Fruit fly (Drosophila melanogaster) whole organism, embryonic: ENCODE measurements around the gene CG13893.

Experiments
- B-H2 ChIP-seq: fragments of 200-800 bp; sonication (Bioruptor generic); optimal IDR thresholded peaks from 2 replicates; lab custom pipeline; 2018; ENCODE audit warnings: missing biosample characterization, mild to moderate bottlenecking, missing genetic modification characterization
- BEAF-32 ChIP-seq: fragments of 200-800 bp; sonication (Bioruptor generic); optimal IDR thresholded peaks from 3 replicates; lab custom pipeline; 2017; ENCODE audit warnings: missing biosample characterization, missing genetic modification characterization, mild to moderate bottlenecking, moderate library complexity, missing genetic modification reagents
- CG10321 ChIP-seq: fragments of 200-800 bp; sonication (Bioruptor generic); IDR thresholded peaks from 2 replicates; pipeline ENCODE4 v1.3.6; 2022; ENCODE audit warnings: missing biosample characterization, missing genetic modification characterization
- CG10543 ChIP-seq: fragments of 200-800 bp; sonication (Bioruptor generic); optimal IDR thresholded peaks from 3 replicates; lab custom pipeline; 2017; ENCODE audit warnings: missing biosample characterization, mild to moderate bottlenecking, missing genetic modification characterization, moderate library complexity
- CG10959 ChIP-seq: fragments of 200-800 bp; sonication (Bioruptor generic); IDR thresholded peaks from 2 replicates; pipeline ENCODE4 v1.3.6; 2022; ENCODE audit warnings: missing biosample characterization, missing genetic modification characterization
- CG11560 ChIP-seq: fragments of 200-800 bp; sonication (Bioruptor generic); IDR thresholded peaks from 3 replicates; pipeline ENCODE4 v1.3.6; 2022; ENCODE audit warnings: missing biosample characterization, missing genetic modification characterization
- CG1233 ChIP-seq: fragments of 200-800 bp; sonication (Bioruptor generic); optimal IDR thresholded peaks from 4 replicates; lab custom pipeline; 2018; ENCODE audit warnings: missing biosample characterization, mild to moderate bottlenecking, missing genetic modification characterization
- CG12659 ChIP-seq: fragments of 200-800 bp; sonication (Bioruptor generic); optimal IDR thresholded peaks from 3 replicates; lab custom pipeline; 2017; ENCODE audit warnings: mild to moderate bottlenecking, missing biosample characterization, missing genetic modification reagents, missing genetic modification characterization
- CG14667 ChIP-seq: fragments of 200-800 bp; sonication (Bioruptor generic); IDR thresholded peaks from 2 replicates; pipeline ENCODE4 v1.3.6; 2022; ENCODE audit warnings: missing biosample characterization, missing genetic modification characterization
- CG14710 ChIP-seq: fragments of 200-800 bp; sonication (Bioruptor generic); optimal IDR thresholded peaks from 3 replicates; lab custom pipeline; 2019; ENCODE audit warnings: missing biosample characterization, mild to moderate bottlenecking, missing genetic modification characterization, moderate library complexity
- CG14860 ChIP-seq: fragments of 200-800 bp; sonication (Bioruptor generic); IDR thresholded peaks from 3 replicates; pipeline ENCODE4 v1.3.6; 2022; ENCODE audit warnings: missing biosample characterization, missing genetic modification characterization; ENCODE audit not compliant: partially characterized antibody
- CG15514 ChIP-seq: fragments of 200-800 bp; sonication (Bioruptor generic); optimal IDR thresholded peaks from 3 replicates; lab custom pipeline; 2017; ENCODE audit warnings: missing biosample characterization, missing genetic modification characterization, mild to moderate bottlenecking, moderate library complexity, missing genetic modification reagents
- CG2875 ChIP-seq: fragments of 200-800 bp; sonication (Bioruptor generic); optimal IDR thresholded peaks from 2 replicates; lab custom pipeline; 2017; ENCODE audit warnings: missing biosample characterization, mild to moderate bottlenecking, missing genetic modification characterization, missing genetic modification reagents
- CG30020 ChIP-seq: fragments of 200-800 bp; optimal IDR thresholded peaks from 2 replicates; lab custom pipeline; 2019; ENCODE audit warnings: missing biosample characterization, mild to moderate bottlenecking, missing genetic modification characterization, moderate library complexity
- CG30403 ChIP-seq: fragments of 200-800 bp; sonication (Bioruptor generic); optimal IDR thresholded peaks from 3 replicates; lab custom pipeline; 2016; ENCODE audit warnings: missing biosample characterization, missing genetic modification characterization
- CG42726 ChIP-seq: fragments of 200-800 bp; sonication (Bioruptor generic); IDR thresholded peaks from 2 replicates; pipeline ENCODE4 v1.3.6; 2022; ENCODE audit warnings: missing biosample characterization, missing genetic modification characterization; ENCODE audit not compliant: partially characterized antibody
- CG4820 ChIP-seq: fragments of 200-800 bp; sonication (Bioruptor generic); optimal IDR thresholded peaks from 3 replicates; lab custom pipeline; 2016; ENCODE audit warnings: missing biosample characterization, missing genetic modification characterization
- CG6689 ChIP-seq: fragments of 200-800 bp; sonication (Bioruptor generic); IDR thresholded peaks from 2 replicates; pipeline ENCODE4 v1.3.6; 2022; ENCODE audit warnings: missing biosample characterization, missing genetic modification characterization
- CG8290 ChIP-seq, 3 experiments: fragments of 200-800 bp; sonication (Bioruptor generic); optimal IDR thresholded peaks; 2 replicates each; lab custom pipeline; 2016 to 2019; ENCODE audit warnings: missing biosample characterization in 3 of 3, missing genetic modification characterization in 3 of 3, mild to moderate bottlenecking in 2 of 3, moderate library complexity in 1 of 3
- CG8359 ChIP-seq: fragments of 200-800 bp; sonication (Bioruptor generic); optimal IDR thresholded peaks from 2 replicates; lab custom pipeline; 2017; ENCODE audit warnings: missing biosample characterization, mild to moderate bottlenecking, missing genetic modification characterization, borderline replicate concordance
- CG8478 ChIP-seq: fragments of >200 bp; optimal IDR thresholded peaks from 2 replicates; lab custom pipeline; 2018
- CG9437 ChIP-seq: fragments of 200-800 bp; sonication (Bioruptor generic); optimal IDR thresholded peaks from 2 replicates; lab custom pipeline; 2018; ENCODE audit warnings: missing biosample characterization, mild to moderate bottlenecking, missing genetic modification characterization
- CTCF ChIP-seq: fragments of 200-800 bp; sonication (Bioruptor generic); optimal IDR thresholded peaks from 2 replicates; lab custom pipeline; 2017; ENCODE audit warnings: missing biosample characterization, mild to moderate bottlenecking, missing genetic modification characterization, moderate library complexity
- CkIIα-i1 ChIP-seq: fragments of 200-800 bp; sonication (Bioruptor generic); IDR thresholded peaks from 2 replicates; pipeline ENCODE4 v1.3.6; 2022; ENCODE audit warnings: missing biosample characterization, missing genetic modification characterization
- Doc3 ChIP-seq: fragments of 200-800 bp; sonication (Bioruptor generic); IDR thresholded peaks from 3 replicates; pipeline ENCODE4 v1.3.6; 2022; ENCODE audit warnings: missing biosample characterization, missing genetic modification characterization; ENCODE audit not compliant: partially characterized antibody
- Dp ChIP-seq: fragments of 200-800 bp; sonication (Bioruptor generic); optimal IDR thresholded peaks from 2 replicates; lab custom pipeline; 2018; ENCODE audit warnings: missing biosample characterization, mild to moderate bottlenecking, missing genetic modification characterization, moderate library complexity
- Gug ChIP-seq: fragments of 200-800 bp; sonication (Bioruptor generic); IDR thresholded peaks from 4 replicates; pipeline ENCODE4 v1.3.6; 2022; ENCODE audit warnings: missing biosample characterization, missing genetic modification characterization
- HmgD ChIP-seq: fragments of 200-800 bp; sonication (Bioruptor generic); optimal IDR thresholded peaks from 3 replicates; lab custom pipeline; 2016; ENCODE audit warnings: missing biosample characterization, missing genetic modification characterization
- Hmr ChIP-seq: fragments of 200-800 bp; sonication (Bioruptor generic); optimal IDR thresholded peaks from 3 replicates; lab custom pipeline; 2017; ENCODE audit warnings: mild to moderate bottlenecking, missing biosample characterization, missing genetic modification reagents, missing genetic modification characterization
- MBD-R2 ChIP-seq: fragments of 200-800 bp; sonication (Bioruptor generic); IDR thresholded peaks from 2 replicates; pipeline ENCODE4 v1.3.6; 2022; ENCODE audit warnings: missing biosample characterization, missing genetic modification characterization
- MESR4 ChIP-seq: fragments of 200-800 bp; sonication (Bioruptor generic); optimal IDR thresholded peaks from 2 replicates; lab custom pipeline; 2018; ENCODE audit warnings: missing biosample characterization, mild to moderate bottlenecking, missing genetic modification characterization, moderate library complexity
- Nf-YC ChIP-seq: fragments of 200-800 bp; optimal IDR thresholded peaks from 3 replicates; lab custom pipeline; 2019; ENCODE audit warnings: missing biosample characterization, mild to moderate bottlenecking, missing genetic modification characterization, moderate library complexity
- NfI ChIP-seq: fragments of 200-800 bp; sonication (Bioruptor generic); optimal IDR thresholded peaks from 3 replicates; lab custom pipeline; 2018; ENCODE audit warnings: missing biosample characterization, mild to moderate bottlenecking, missing genetic modification characterization, moderate library complexity
- Opbp ChIP-seq: fragments of 200-800 bp; sonication (Bioruptor generic); IDR thresholded peaks from 3 replicates; pipeline ENCODE4 v1.3.6; 2022; ENCODE audit warnings: missing biosample characterization, missing genetic modification characterization; ENCODE audit not compliant: partially characterized antibody
- Poxn ChIP-seq: fragments of 200-800 bp; sonication (Bioruptor generic); IDR thresholded peaks from 2 replicates; pipeline ENCODE4 v1.3.6; 2022; ENCODE audit warnings: missing biosample characterization, missing genetic modification characterization
- Scr ChIP-seq: fragments of 200-800 bp; sonication (Bioruptor generic); IDR thresholded peaks from 2 replicates; pipeline ENCODE4 v1.3.6; 2022; ENCODE audit warnings: missing biosample characterization, missing genetic modification characterization; ENCODE audit not compliant: partially characterized antibody
- Sin3A ChIP-seq: fragments of >200 bp; optimal IDR thresholded peaks from 2 replicates; lab custom pipeline; 2018
- Taf1 ChIP-seq: fragments of 200-800 bp; sonication (Bioruptor generic); IDR thresholded peaks from 2 replicates; pipeline ENCODE4 v1.3.6; 2022; ENCODE audit warnings: missing biosample characterization, missing genetic modification characterization
- Xbp1 ChIP-seq: fragments of 200-800 bp; sonication (Bioruptor generic); optimal IDR thresholded peaks from 3 replicates; lab custom pipeline; 2016; ENCODE audit warnings: missing biosample characterization, mild to moderate bottlenecking, missing genetic modification characterization
- ase ChIP-seq: fragments of 200-800 bp; sonication (Bioruptor generic); IDR thresholded peaks from 3 replicates; pipeline ENCODE4 v1.3.6; 2022; ENCODE audit warnings: missing biosample characterization, missing genetic modification characterization
- ato ChIP-seq: fragments of 200-800 bp; sonication (Bioruptor generic); IDR thresholded peaks from 2 replicates; pipeline ENCODE4 v1.3.6; 2022; ENCODE audit warnings: missing biosample characterization, missing genetic modification characterization; ENCODE audit not compliant: partially characterized antibody
- cas ChIP-seq: fragments of 200-800 bp; sonication (Bioruptor generic); IDR thresholded peaks from 2 replicates; pipeline ENCODE4 v1.3.6; 2022; ENCODE audit warnings: missing biosample characterization, missing genetic modification characterization
- jumu ChIP-seq: fragments of 200-800 bp; sonication (Bioruptor generic); optimal IDR thresholded peaks from 3 replicates; lab custom pipeline; 2016; ENCODE audit warnings: missing biosample characterization, missing genetic modification characterization
- lbe ChIP-seq: fragments of 200-800 bp; sonication (Bioruptor generic); optimal IDR thresholded peaks from 2 replicates; lab custom pipeline; 2016; ENCODE audit warnings: missing biosample characterization, mild to moderate bottlenecking, missing genetic modification characterization
- nmo ChIP-seq: fragments of 200-800 bp; sonication (Bioruptor generic); optimal IDR thresholded peaks from 2 replicates; lab custom pipeline; 2018; ENCODE audit warnings: missing biosample characterization, mild to moderate bottlenecking, missing genetic modification characterization, moderate library complexity
- phol ChIP-seq: fragments of 200-800 bp; sonication (Bioruptor generic); optimal IDR thresholded peaks from 3 replicates; lab custom pipeline; 2018; ENCODE audit warnings: missing biosample characterization, mild to moderate bottlenecking, missing genetic modification characterization, moderate library complexity
- rib ChIP-seq: fragments of 200-800 bp; sonication (Bioruptor generic); IDR thresholded peaks from 2 replicates; pipeline ENCODE4 v1.3.6; 2022; ENCODE audit warnings: missing biosample characterization, missing genetic modification characterization
- slou ChIP-seq: fragments of 200-800 bp; sonication (Bioruptor generic); optimal IDR thresholded peaks from 3 replicates; lab custom pipeline; 2016; ENCODE audit warnings: missing biosample characterization, missing genetic modification characterization
- stwl ChIP-seq: fragments of 200-800 bp; sonication (Bioruptor generic); optimal IDR thresholded peaks from 3 replicates; lab custom pipeline; 2018; ENCODE audit warnings: missing biosample characterization, mild to moderate bottlenecking, missing genetic modification characterization, moderate library complexity
- usp ChIP-seq: fragments of >200 bp; optimal IDR thresholded peaks from 2 replicates; lab custom pipeline; 2017; ENCODE audit warnings: missing biosample characterization, missing genetic modification characterization
- zfh2 ChIP-seq: fragments of 200-800 bp; sonication (Bioruptor generic); optimal IDR thresholded peaks from 2 replicates; lab custom pipeline; 2016; ENCODE audit warnings: missing biosample characterization, missing genetic modification characterization

The CG13893 gene

dm6 chr3L:593102-593501 lies 10.7 kb downstream of the CG13893 start, which contains the start of gene MED14 (continued):
- TF ChIP-seq zfh2 (GFP tag; lab: Kevin White, UChicago) (no peak), CG10321 (GFP tag; lab: Robert Waterston, UW) (no peak), B-H2 (GFP tag; lab: Kevin White, UChicago) (no peak), CG2875 (no peak), Gug (GFP tag; lab: Robert Waterston, UW) (no peak), CG8290 (GFP tag; optimal IDR thresholded peaks at IDR 0.05; lab: Kevin White, UChicago) (no peak), CG8290 (tag; optimal IDR thresholded peaks at IDR 0.05; lab: Kevin White, UChicago) (no peak), CG8359 (no peak), NfI (no peak), Hmr (GFP tag; lab: Kevin White, UChicago) (no peak), CG4820 (GFP tag; lab: Kevin White, UChicago) (no peak), CkIIα-i1 (GFP tag; lab: Robert Waterston, UW) (no peak), CG30403 (GFP tag; lab: Kevin White, UChicago) (no peak), CG14667 (no peak), Dp (GFP tag; lab: Kevin White, UChicago) (peak; percentile 76), BEAF-32 (GFP tag; lab: Kevin White, UChicago) (peak; percentile 59), Xbp1 (GFP tag; lab: Kevin White, UChicago) (no peak), CG12659 (GFP tag; lab: Kevin White, UChicago) (peak; percentile 59), MBD-R2 (GFP tag; lab: Robert Waterston, UW) (peak; percentile 83), CG14710 (tag; lab: Kevin White, UChicago) (peak; percentile 52), Taf1 (no peak), HmgD (GFP tag; lab: Kevin White, UChicago) (no peak), CG9437 (no peak), CG10959 (GFP tag; lab: Robert Waterston, UW) (no peak), Nf-YC (no peak), phol (tag; lab: Kevin White, UChicago) (peak; percentile 46), CG1233 (no peak), CTCF (GFP tag; lab: Kevin White, UChicago) (peak; percentile 34), slou (GFP tag; lab: Kevin White, UChicago) (no peak), CG42726 (GFP tag; lab: Robert Waterston, UW) (peak; percentile 76), CG15514 (GFP tag; lab: Kevin White, UChicago) (peak; percentile 60), jumu (GFP tag; lab: Kevin White, UChicago) (no peak), Opbp (peak; percentile 78; the same call in 2 of the 3 replicates), ase (GFP tag; lab: Robert Waterston, UW) (no peak), Doc3 (GFP tag; lab: Robert Waterston, UW) (peak; percentile 46; the same call in 1 of the 3 replicates), Sin3A (lab: Kevin White, UChicago) (peak; percentile 58), CG6689 (no peak), CG8478 (no peak), cas (GFP tag; lab: Robert Waterston, UW) (no peak), CG11560 (tag; lab: Robert Waterston, UW) (no peak), usp (GFP tag; lab: Kevin White, UChicago) (no peak), CG30020 (no peak), stwl (peak; percentile 76), CG10543 (GFP tag; lab: Kevin White, UChicago) (no peak), Poxn (GFP tag; lab: Robert Waterston, UW) (no peak), rib (peak; percentile 50), ato (GFP tag; lab: Robert Waterston, UW) (peak; percentile 43; the same call in 1 of the 2 replicates), nmo (GFP tag; lab: Kevin White, UChicago) (peak; percentile 34), MESR4 (GFP tag; lab: Kevin White, UChicago) (peak; percentile 89), lbe (GFP tag; lab: Kevin White, UChicago) (no peak), CG14860 (GFP tag; lab: Robert Waterston, UW) (peak; percentile 54), Scr (peak; percentile 53; the same call in 1 of the 2 replicates)
